Worm (Caenorhabditis elegans) whole organism, L4 larva: ENCODE results near the gene vps-36.
A peak's percentile ranks its signal among the peaks of the same experiment; 100 is the strongest.

Experiments used
- F10B5.3 ChIP-seq: sonication (generic microtip); optimal IDR thresholded peaks from 2 replicates; lab custom pipeline; 2016; ENCODE audit warnings: mild to moderate bottlenecking, missing genetic modification characterization, missing compliant biosample characterization
- R02D3.7 ChIP-seq: fragments of 150-350 bp; sonication (generic microtip); optimal IDR thresholded peaks from 3 replicates; lab custom pipeline; 2014; ENCODE audit warnings: missing biosample characterization, missing genetic modification characterization
- Y105C5A.15 ChIP-seq: fragments of 200-800 bp; sonication (Bioruptor generic); IDR thresholded peaks from 2 replicates; pipeline ENCODE4 v1.3.6; 2022; ENCODE audit warnings: missing genetic modification characterization, missing compliant biosample characterization
- Y48G9A.11 ChIP-seq: fragments of 200-800 bp; sonication (Bioruptor generic); IDR thresholded peaks from 2 replicates; pipeline ENCODE4 v1.3.6; 2022; ENCODE audit warnings: missing genetic modification reagents, missing genetic modification characterization, missing compliant biosample characterization
- Y75B8A.6 ChIP-seq: fragments of 200-800 bp; sonication (Bioruptor generic); IDR thresholded peaks from 2 replicates; pipeline ENCODE4 v1.3.6; 2022; ENCODE audit warnings: missing genetic modification reagents, missing genetic modification characterization, missing compliant biosample characterization
- ZK546.5 ChIP-seq, 2 experiments: sonication (generic microtip); optimal IDR thresholded peaks; 2 replicates each; lab custom pipeline; 2017; ENCODE audit warnings: missing biosample characterization in 2 of 2, missing genetic modification characterization in 2 of 2
- attf-4 ChIP-seq: sonication (generic microtip); optimal IDR thresholded peaks from 3 replicates; lab custom pipeline; 2017; ENCODE audit warnings: missing biosample characterization, missing genetic modification characterization
- ceh-44 ChIP-seq: fragments of 200-800 bp; sonication (Bioruptor generic); IDR thresholded peaks from 2 replicates; pipeline ENCODE4 v1.3.6; 2022; ENCODE audit warnings: missing genetic modification reagents, missing genetic modification characterization, missing compliant biosample characterization
- ceh-62 ChIP-seq: sonication (generic microtip); optimal IDR thresholded peaks from 2 replicates; lab custom pipeline; 2017; ENCODE audit warnings: missing biosample characterization, missing genetic modification characterization
- ceh-82 ChIP-seq: sonication (generic microtip); optimal IDR thresholded peaks from 2 replicates; lab custom pipeline; 2017; ENCODE audit warnings: missing biosample characterization, missing genetic modification characterization
- dpl-1 ChIP-seq: fragments of 150-350 bp; optimal IDR thresholded peaks from 2 replicates; lab custom pipeline; 2014; ENCODE audit warnings: missing biosample characterization, missing genetic modification reagents, missing genetic modification characterization
- egl-27 ChIP-seq: sonication (generic microtip); optimal IDR thresholded peaks from 3 replicates; lab custom pipeline; 2017; ENCODE audit warnings: missing biosample characterization, missing genetic modification reagents, missing genetic modification characterization
- egl-43 ChIP-seq: fragments of 200-800 bp; sonication (Bioruptor generic); IDR thresholded peaks from 2 replicates; pipeline ENCODE4 v1.3.6; 2022; ENCODE audit warnings: missing genetic modification reagents, missing genetic modification characterization, missing compliant biosample characterization
- fkh-10 ChIP-seq: fragments of 150-350 bp; optimal IDR thresholded peaks from 2 replicates; lab custom pipeline; 2014; ENCODE audit warnings: missing biosample characterization, missing genetic modification reagents, missing genetic modification characterization
- hlh-11 ChIP-seq: fragments of 200-800 bp; sonication (Bioruptor generic); optimal IDR thresholded peaks from 2 replicates; lab custom pipeline; 2018; ENCODE audit warnings: mild to moderate bottlenecking, missing genetic modification characterization, missing compliant biosample characterization
- lim-7 ChIP-seq: fragments of 200-800 bp; sonication (Bioruptor generic); IDR thresholded peaks from 2 replicates; pipeline ENCODE4 v1.3.6; 2022; ENCODE audit warnings: missing genetic modification characterization, missing compliant biosample characterization
- lin-38 ChIP-seq: fragments of 200-800 bp; sonication (Bioruptor generic); IDR thresholded peaks from 2 replicates; pipeline ENCODE4 v1.3.6; 2022; ENCODE audit warnings: missing genetic modification reagents, missing genetic modification characterization, missing compliant biosample characterization
- lir-3 ChIP-seq: sonication (generic microtip); optimal IDR thresholded peaks from 2 replicates; lab custom pipeline; 2016; ENCODE audit warnings: mild to moderate bottlenecking, missing genetic modification characterization, missing compliant biosample characterization
- mdl-1 ChIP-seq, 2 experiments: fragments of 150-350 bp in 1 of 2; sonication (generic microtip) in 1 of 2; optimal IDR thresholded peaks; 2 replicates each; lab custom pipeline; 2014 to 2017; ENCODE audit warnings: missing biosample characterization in 2 of 2, missing genetic modification characterization in 2 of 2
- mdt-29 ChIP-seq: fragments of 200-800 bp; sonication (Bioruptor generic); IDR thresholded peaks from 2 replicates; pipeline ENCODE4 v1.3.6; 2022; ENCODE audit warnings: missing genetic modification reagents, missing genetic modification characterization, missing compliant biosample characterization
- mxl-2 ChIP-seq: fragments of 200-800 bp; sonication (Bioruptor generic); conservative IDR thresholded peaks from 2 replicates; pipeline ENCODE4 v1.3.6; 2022; ENCODE audit warnings: missing genetic modification reagents, missing genetic modification characterization, missing compliant biosample characterization
- nhr-102 ChIP-seq: sonication (generic microtip); optimal IDR thresholded peaks from 2 replicates; lab custom pipeline; 2016; ENCODE audit warnings: mild to moderate bottlenecking, missing genetic modification characterization, moderate library complexity, missing compliant biosample characterization
- nhr-11 ChIP-seq: fragments of 150-350 bp; optimal IDR thresholded peaks from 2 replicates; lab custom pipeline; 2014; ENCODE audit warnings: missing biosample characterization, missing genetic modification characterization
- nhr-25 ChIP-seq: sonication (generic microtip); optimal IDR thresholded peaks from 2 replicates; lab custom pipeline; 2017; ENCODE audit warnings: missing genetic modification characterization, mild to moderate bottlenecking, missing compliant biosample characterization, antibody characterized with exemption, moderate library complexity, borderline replicate concordance; ENCODE audit not compliant: insufficient read depth
- nhr-41 ChIP-seq: fragments of 200-800 bp; sonication (Bioruptor generic); IDR thresholded peaks from 2 replicates; pipeline ENCODE4 v1.3.6; 2022; ENCODE audit warnings: missing genetic modification reagents, missing genetic modification characterization, missing compliant biosample characterization
- nhr-76 ChIP-seq: fragments of 150-350 bp; optimal IDR thresholded peaks from 2 replicates; lab custom pipeline; 2014; ENCODE audit warnings: missing biosample characterization, missing genetic modification characterization
- rbr-2 ChIP-seq: sonication (generic microtip); optimal IDR thresholded peaks from 2 replicates; lab custom pipeline; 2016; ENCODE audit warnings: missing genotype, missing genetic modification characterization, missing compliant biosample characterization
- set-16 ChIP-seq: fragments of 200-800 bp; sonication (Bioruptor generic); IDR thresholded peaks from 2 replicates; pipeline ENCODE4 v1.3.6; 2022; ENCODE audit warnings: missing genetic modification reagents, missing genetic modification characterization, missing compliant biosample characterization
- spr-3 ChIP-seq: fragments of 200-800 bp; sonication (Bioruptor generic); optimal IDR thresholded peaks from 2 replicates; lab custom pipeline; 2018; ENCODE audit warnings: mild to moderate bottlenecking, missing genetic modification characterization, missing compliant biosample characterization
- tag-97 ChIP-seq: fragments of 200-800 bp; sonication (Bioruptor generic); IDR thresholded peaks from 2 replicates; pipeline ENCODE4 v1.3.6; 2022; ENCODE audit warnings: missing genetic modification characterization, missing compliant biosample characterization
- unc-130 ChIP-seq: sonication (generic microtip); optimal IDR thresholded peaks from 2 replicates; lab custom pipeline; 2016; ENCODE audit warnings: missing genetic modification reagents, missing genetic modification characterization, missing compliant biosample characterization
- unc-39 ChIP-seq: sonication (generic microtip); optimal IDR thresholded peaks from 2 replicates; lab custom pipeline; 2017; ENCODE audit warnings: missing biosample characterization, missing genetic modification characterization
- unc-62 ChIP-seq, 3 experiments: fragments of 150-350 bp in 1 of 3; sonication (generic microtip); optimal IDR thresholded peaks in 2 of 3; peaks in 1 of 3; 1 replicate in 1 of 3; 2 replicates in 2 of 3; lab custom pipeline; 2014 to 2017; ENCODE audit warnings: missing biosample characterization in 3 of 3, missing genetic modification characterization in 3 of 3, missing genetic modification reagents in 3 of 3, missing genotype in 1 of 3
- zip-11 ChIP-seq: fragments of 200-800 bp; sonication (Bioruptor generic); IDR thresholded peaks from 2 replicates; pipeline ENCODE4 v1.3.6; 2022; ENCODE audit warnings: missing genetic modification characterization, missing compliant biosample characterization
- ztf-7 ChIP-seq: fragments of 150-350 bp; optimal IDR thresholded peaks from 2 replicates; lab custom pipeline; 2014; ENCODE audit warnings: missing biosample characterization, missing genetic modification characterization

The vps-36 gene

DNA sequence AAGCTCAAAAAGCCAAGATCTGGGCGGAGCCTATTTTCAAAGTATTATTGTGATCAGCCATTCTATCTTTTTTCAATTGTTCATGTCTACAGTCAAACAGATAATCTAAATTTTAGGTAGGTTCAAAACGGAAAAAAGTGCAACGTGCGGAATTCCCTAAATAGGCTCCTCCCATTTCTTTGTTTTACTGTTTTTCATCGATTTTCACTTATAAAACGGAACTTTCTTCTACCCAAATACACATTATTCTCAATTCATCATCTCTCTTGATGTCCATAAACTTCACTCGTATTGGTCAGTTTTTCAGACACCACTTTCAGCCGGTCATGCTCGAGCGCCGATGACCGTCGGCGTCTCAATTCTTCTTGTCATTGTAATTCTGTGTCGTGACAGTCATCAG is 38.3 kb upstream of the vps-36 start, which contains the start of gene F53B7.7:
F53B7.7 (plus strand) TSS at position 301 of the 400 bp plus-strand sequence.
- TF ChIP-seq tag-97: no peak
- TF ChIP-seq hlh-11: no peak
- no peak for TF ChIP-seq nhr-25 (tag; lab: Kevin White, UChicago)
- TF ChIP-seq spr-3 (GFP tag; lab: Kevin White, UChicago): no peak
- no peak for TF ChIP-seq nhr-76
- TF ChIP-seq rbr-2: no peak
- no peak for TF ChIP-seq unc-130 (GFP tag; lab: Kevin White, UChicago)
- no peak for TF ChIP-seq nhr-11 (tag; lab: Kevin White, UChicago)
- TF ChIP-seq nhr-102 (tag; lab: Kevin White, UChicago): no peak

DNA sequence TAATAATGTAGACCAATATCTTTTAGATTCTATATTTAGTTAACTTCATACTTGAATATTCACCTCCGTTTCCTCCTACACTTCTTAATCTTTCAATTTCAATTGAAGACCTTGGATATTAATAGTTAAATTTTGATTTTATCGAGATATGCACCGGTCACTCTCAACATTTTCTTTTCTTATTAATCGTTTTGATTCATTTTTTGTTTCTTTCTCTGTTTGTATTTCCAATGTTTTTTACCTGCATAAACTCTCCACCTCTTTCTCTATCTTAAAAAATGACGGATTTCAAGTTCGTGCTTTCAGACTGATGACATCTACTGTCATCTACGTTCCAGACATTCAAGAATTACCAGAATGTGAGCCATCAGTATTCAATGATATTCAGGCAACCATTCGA is 31.3 kb upstream of the vps-36 start, which contains the start of gene frpr-9:
frpr-9 (plus strand) TSS at position 301 of the 400 bp plus-strand sequence.
- no peak for TF ChIP-seq lir-3 (tag; lab: Kevin White, UChicago)
- no peak for TF ChIP-seq mdl-1 (tag; optimal IDR thresholded peaks at IDR 0.05; lab: Kevin White, UChicago)
- no peak for TF ChIP-seq nhr-25 (tag; lab: Kevin White, UChicago)
- no peak for TF ChIP-seq egl-27 (tag; lab: Kevin White, UChicago)
- no peak for TF ChIP-seq fkh-10 (GFP tag; lab: Kevin White, UChicago)
- no peak for TF ChIP-seq Y75B8A.6
- TF ChIP-seq ZK546.5 (tag; optimal IDR thresholded peaks at IDR 0.05; lab: Kevin White, UChicago): no peak
- TF ChIP-seq, all 104 proteins: peak for 0

DNA sequence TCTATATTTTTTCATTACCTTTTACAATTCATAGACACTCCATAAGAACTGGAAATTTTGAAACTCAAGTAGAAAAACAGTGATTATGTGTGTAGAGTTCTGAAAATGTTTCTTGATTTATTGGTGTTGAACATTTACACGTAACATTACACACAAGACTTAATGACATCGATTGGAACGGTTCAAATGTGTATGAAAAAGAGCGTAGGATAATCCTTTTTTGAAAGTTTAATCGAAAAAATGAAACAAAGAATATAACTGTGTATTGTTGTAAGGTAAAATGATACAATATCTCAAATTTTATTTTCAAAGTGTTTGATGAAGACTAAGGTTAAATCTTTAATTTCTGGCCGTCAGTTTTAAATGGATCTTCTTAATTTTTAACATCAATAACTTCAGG is 20.6 kb upstream of the vps-36 start, which contains the start of gene fig-1:
fig-1 (minus strand) TSS at position 101 of the 400 bp plus-strand sequence.
- no peak for TF ChIP-seq Y105C5A.15 (GFP tag; lab: Robert Waterston, UW)
- no peak for TF ChIP-seq zip-11 (GFP tag; lab: Robert Waterston, UW)
- TF ChIP-seq unc-130 (GFP tag; lab: Kevin White, UChicago): no peak
- TF ChIP-seq, all 104 proteins: peak for 0

DNA sequence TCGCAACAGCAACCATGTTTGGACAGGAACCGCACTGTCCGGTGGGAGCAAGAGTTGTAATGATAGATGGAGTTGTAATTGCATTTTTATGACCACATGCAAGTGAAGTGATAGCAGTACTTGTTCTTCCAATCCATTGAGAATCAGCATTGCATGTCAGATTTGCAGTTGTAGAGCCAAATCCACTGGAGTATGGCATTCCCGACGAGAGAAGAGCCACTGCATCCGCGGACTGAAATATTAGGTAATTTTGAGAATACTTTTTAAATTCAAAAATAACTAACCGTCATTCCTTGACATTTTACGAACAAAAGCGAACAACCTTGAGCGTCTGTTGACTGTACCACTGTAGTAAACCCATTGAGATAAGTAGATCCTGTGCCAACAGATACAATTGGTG is 14.6 kb upstream of the vps-36 start:
- TF ChIP-seq unc-62 (GFP tag; optimal IDR thresholded peaks at IDR 0.05 in 1 of 2; lab: Kevin White, UChicago) (peak in 1 of 2 experiments; percentile 91), unc-62 (tag; optimal IDR thresholded peaks at IDR 0.05; lab: Kevin White, UChicago) (no peak), unc-39 (tag; lab: Kevin White, UChicago) (no peak)

DNA sequence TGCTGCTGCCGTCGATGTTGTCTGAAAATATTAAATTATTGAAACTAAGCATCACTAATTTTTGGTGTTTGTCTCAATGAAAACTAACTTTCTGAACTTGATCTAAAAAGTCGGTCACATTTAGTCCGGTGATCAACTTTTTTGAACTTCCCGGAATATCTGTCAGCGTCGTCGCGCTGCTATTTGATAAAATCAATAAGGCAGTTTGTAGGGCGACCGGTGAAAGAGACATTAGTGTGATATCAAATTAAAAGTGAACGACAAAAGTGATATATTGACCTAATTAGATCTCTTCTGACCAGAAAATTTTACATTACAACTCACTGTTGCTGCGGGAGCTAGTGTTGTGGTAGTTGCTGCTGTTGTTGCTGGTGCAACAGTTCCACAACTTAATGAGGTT is 10.5 kb upstream of the vps-36 start:
- no peak for TF ChIP-seq lim-7
- no peak for TF ChIP-seq nhr-41 (GFP tag; lab: Robert Waterston, UW)
- TF ChIP-seq ceh-82 (tag; lab: Kevin White, UChicago): no peak
- TF ChIP-seq dpl-1 (GFP tag; lab: Kevin White, UChicago): no peak
- TF ChIP-seq R02D3.7: no peak
- no peak for TF ChIP-seq set-16 (GFP tag; lab: Robert Waterston, UW)
- TF ChIP-seq ztf-7 (tag; lab: Kevin White, UChicago): no peak
- no peak for TF ChIP-seq F10B5.3
- no peak for TF ChIP-seq unc-39 (tag; lab: Kevin White, UChicago)
- no peak for TF ChIP-seq attf-4 (tag; lab: Kevin White, UChicago)
- no peak for TF ChIP-seq spr-3 (GFP tag; lab: Kevin White, UChicago)
- no peak for TF ChIP-seq ceh-62 (tag; lab: Kevin White, UChicago)
- no peak for TF ChIP-seq mdt-29 (GFP tag; lab: Robert Waterston, UW)

DNA sequence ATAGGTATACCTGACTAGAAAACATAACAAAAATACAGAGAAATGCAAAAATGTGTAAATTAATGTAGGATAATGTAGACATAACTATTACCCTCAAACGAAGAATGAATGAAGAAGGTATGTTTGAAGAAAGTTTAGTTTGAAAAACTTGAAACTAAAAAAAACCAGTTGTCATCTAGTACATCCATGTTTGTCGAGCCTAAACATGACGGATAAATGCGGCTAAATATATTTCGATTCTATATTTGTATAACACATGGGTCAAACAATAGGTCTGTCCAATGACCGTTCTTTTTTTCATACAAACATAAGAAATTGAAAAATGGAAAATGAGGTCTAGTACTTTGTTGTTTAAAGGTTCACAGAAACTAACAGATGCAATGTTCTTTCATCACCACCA is 9.6 kb upstream of the vps-36 start, which contains the start of gene F17C11.22:
F17C11.22 (minus strand) TSS at position 101 of the 400 bp plus-strand sequence.
- no peak for TF ChIP-seq ceh-44 (GFP tag; lab: Robert Waterston, UW)
- no peak for TF ChIP-seq lin-38
- TF ChIP-seq Y48G9A.11: no peak
- TF ChIP-seq egl-43 (GFP tag; lab: Robert Waterston, UW): no peak
- no peak for TF ChIP-seq R02D3.7
- TF ChIP-seq F10B5.3: no peak
- no peak for TF ChIP-seq nhr-11 (tag; lab: Kevin White, UChicago)
- no peak for TF ChIP-seq mxl-2
